Fruit fly (Drosophila melanogaster) whole organism, prepupa: ENCODE results near the gene CG31098.

ENCODE experiments used
- CG10631 ChIP-seq: fragments of 200-800 bp; sonication (Bioruptor generic); optimal IDR thresholded peaks from 2 replicates; lab custom pipeline; 2016; ENCODE audit warnings: missing biosample characterization, missing genetic modification characterization
- CG10669 ChIP-seq: fragments of 200-800 bp; sonication (Bioruptor generic); optimal IDR thresholded peaks from 3 replicates; lab custom pipeline; 2018; ENCODE audit warnings: missing biosample characterization, mild to moderate bottlenecking, missing genetic modification characterization, moderate library complexity
- CG11294 ChIP-seq: fragments of 200-800 bp; sonication (Bioruptor generic); IDR thresholded peaks from 2 replicates; pipeline ENCODE4 v1.3.6; 2022; ENCODE audit warnings: missing biosample characterization, missing genetic modification characterization
- CG11902 ChIP-seq: fragments of 200-800 bp; sonication (Bioruptor generic); optimal IDR thresholded peaks from 3 replicates; lab custom pipeline; 2016; ENCODE audit warnings: missing biosample characterization, missing genetic modification characterization
- CG1621 ChIP-seq: fragments of 200-800 bp; sonication (Bioruptor generic); optimal IDR thresholded peaks from 3 replicates; lab custom pipeline; 2018; ENCODE audit warnings: missing biosample characterization, mild to moderate bottlenecking, missing genetic modification characterization
- CG31627 ChIP-seq: fragments of 200-800 bp; sonication (Bioruptor generic); optimal IDR thresholded peaks from 3 replicates; lab custom pipeline; 2016; ENCODE audit warnings: missing biosample characterization, missing genetic modification characterization
- CG6163 ChIP-seq: fragments of 200-800 bp; sonication (Bioruptor generic); IDR thresholded peaks from 3 replicates; pipeline ENCODE4 v1.3.6; 2022; ENCODE audit warnings: missing biosample characterization, missing genetic modification characterization
- CG6276 ChIP-seq: fragments of 200-800 bp; sonication (Bioruptor generic); optimal IDR thresholded peaks from 2 replicates; lab custom pipeline; 2017; ENCODE audit warnings: missing biosample characterization, mild to moderate bottlenecking, missing genetic modification characterization
- CG6792 ChIP-seq: fragments of 200-800 bp; sonication (Bioruptor generic); optimal IDR thresholded peaks from 3 replicates; lab custom pipeline; 2016; ENCODE audit warnings: missing biosample characterization, missing genetic modification characterization
- CG6808 ChIP-seq: fragments of 200-800 bp; sonication (Bioruptor generic); optimal IDR thresholded peaks from 3 replicates; lab custom pipeline; 2017; ENCODE audit warnings: missing biosample characterization, missing genetic modification characterization, mild to moderate bottlenecking, moderate library complexity, missing genetic modification reagents
- CG6854 ChIP-seq: fragments of 200-800 bp; sonication (Bioruptor generic); optimal IDR thresholded peaks from 2 replicates; lab custom pipeline; 2017; ENCODE audit warnings: missing biosample characterization, mild to moderate bottlenecking, missing genetic modification characterization
- CG8119 ChIP-seq: fragments of 200-800 bp; sonication (Bioruptor generic); IDR thresholded peaks from 3 replicates; pipeline ENCODE4 v1.3.6; 2022; ENCODE audit warnings: missing biosample characterization, missing genetic modification characterization
- CG8632 ChIP-seq: fragments of 200-800 bp; sonication (Bioruptor generic); optimal IDR thresholded peaks from 3 replicates; lab custom pipeline; 2016; ENCODE audit warnings: missing biosample characterization, missing genetic modification characterization
- Eip75B ChIP-seq: fragments of 200-800 bp; sonication (Bioruptor generic); optimal IDR thresholded peaks from 3 replicates; lab custom pipeline; 2016; ENCODE audit warnings: missing biosample characterization, missing genetic modification characterization
- Eip93F ChIP-seq: fragments of 200-800 bp; sonication (Bioruptor generic); optimal IDR thresholded peaks from 2 replicates; lab custom pipeline; 2016; ENCODE audit warnings: missing biosample characterization, mild to moderate bottlenecking, missing genetic modification characterization
- Ets21C ChIP-seq: fragments of 200-800 bp; sonication (Bioruptor generic); optimal IDR thresholded peaks from 3 replicates; lab custom pipeline; 2016; ENCODE audit warnings: missing biosample characterization, missing genetic modification characterization
- Ets96B ChIP-seq: fragments of 200-800 bp; optimal IDR thresholded peaks from 2 replicates; lab custom pipeline; 2019; ENCODE audit warnings: missing biosample characterization, mild to moderate bottlenecking, missing genetic modification characterization, moderate library complexity
- Gug ChIP-seq: fragments of 200-800 bp; sonication (Bioruptor generic); IDR thresholded peaks from 2 replicates; pipeline ENCODE4 v1.3.6; 2022; ENCODE audit warnings: missing biosample characterization, missing genetic modification characterization
- Hr38 ChIP-seq: sonication (Bioruptor generic); optimal IDR thresholded peaks from 2 replicates; lab custom pipeline; 2016; ENCODE audit warnings: missing biosample characterization, missing genetic modification characterization
- Hr39 ChIP-seq: fragments of 200-800 bp; sonication (Bioruptor generic); optimal IDR thresholded peaks from 2 replicates; lab custom pipeline; 2016; ENCODE audit warnings: missing biosample characterization, missing genetic modification characterization
- Lpt ChIP-seq: fragments of 200-800 bp; sonication (Bioruptor generic); optimal IDR thresholded peaks from 3 replicates; lab custom pipeline; 2016; ENCODE audit warnings: missing biosample characterization, missing genetic modification characterization
- acj6 ChIP-seq: fragments of 200-800 bp; sonication (Bioruptor generic); optimal IDR thresholded peaks from 3 replicates; lab custom pipeline; 2016; ENCODE audit warnings: missing biosample characterization, missing genetic modification characterization
- cyc ChIP-seq: fragments of 200-800 bp; sonication (Bioruptor generic); optimal IDR thresholded peaks from 3 replicates; lab custom pipeline; 2016; ENCODE audit warnings: missing biosample characterization, missing genetic modification characterization
- dac ChIP-seq: fragments of 200-800 bp; sonication (Bioruptor generic); optimal IDR thresholded peaks from 2 replicates; lab custom pipeline; 2017; ENCODE audit warnings: missing biosample characterization, mild to moderate bottlenecking, missing genetic modification characterization
- esn ChIP-seq: fragments of 200-800 bp; sonication (Bioruptor generic); optimal IDR thresholded peaks from 2 replicates; lab custom pipeline; 2016; ENCODE audit warnings: missing biosample characterization, mild to moderate bottlenecking, missing genetic modification characterization, moderate library complexity
- fd85E ChIP-seq: fragments of 200-800 bp; sonication (Bioruptor generic); optimal IDR thresholded peaks from 3 replicates; lab custom pipeline; 2016; ENCODE audit warnings: missing biosample characterization, missing genetic modification characterization
- fkh ChIP-seq: fragments of 200-800 bp; sonication (Bioruptor generic); optimal IDR thresholded peaks from 3 replicates; lab custom pipeline; 2017; ENCODE audit warnings: missing biosample characterization, mild to moderate bottlenecking, missing genetic modification characterization, moderate library complexity
- lz ChIP-seq: fragments of 200-800 bp; sonication (Bioruptor generic); optimal IDR thresholded peaks from 3 replicates; lab custom pipeline; 2016; ENCODE audit warnings: missing biosample characterization, missing genetic modification characterization
- net ChIP-seq: fragments of 200-800 bp; sonication (Bioruptor generic); optimal IDR thresholded peaks from 3 replicates; lab custom pipeline; 2016; ENCODE audit warnings: missing biosample characterization, missing genetic modification characterization
- pdm3 ChIP-seq: fragments of 200-800 bp; sonication (Bioruptor generic); optimal IDR thresholded peaks from 3 replicates; lab custom pipeline; 2016; ENCODE audit warnings: missing biosample characterization, missing genetic modification characterization
- salr ChIP-seq, 2 experiments: fragments of 200-800 bp; sonication (Bioruptor generic); optimal IDR thresholded peaks; 3 replicates each; lab custom pipeline; 2016 to 2018; ENCODE audit warnings: missing biosample characterization in 2 of 2, missing genetic modification characterization in 2 of 2, mild to moderate bottlenecking in 1 of 2
- spab ChIP-seq: fragments of 200-800 bp; sonication (Bioruptor generic); optimal IDR thresholded peaks from 2 replicates; lab custom pipeline; 2017; ENCODE audit warnings: missing biosample characterization, mild to moderate bottlenecking, missing genetic modification characterization, missing genetic modification reagents
- svp ChIP-seq: fragments of 200-800 bp; sonication (Bioruptor generic); peaks from one replicate; lab custom pipeline; 2016; ENCODE audit warnings: missing biosample characterization, missing genetic modification characterization
- topi ChIP-seq: fragments of 200-800 bp; sonication (Bioruptor generic); optimal IDR thresholded peaks from 3 replicates; lab custom pipeline; 2016; ENCODE audit warnings: missing biosample characterization, missing genetic modification characterization
- vri ChIP-seq: fragments of 200-800 bp; sonication (Bioruptor generic); optimal IDR thresholded peaks from 3 replicates; lab custom pipeline; 2016; ENCODE audit warnings: missing biosample characterization, mild to moderate bottlenecking, missing genetic modification characterization

CG31098 gene

dm6 chr3R:25316016-25316415, 23.2 kb upstream of the CG31098 start, which contains the start of gene CG10559:
CG10559 (minus strand) TSS chr3R:25316116.
- TF ChIP-seq net (no peak), fkh (GFP tag; lab: Kevin White, UChicago) (peak; percentile 45)

dm6 chr3R:25313771-25314170, 21.0 kb upstream of the CG31098 start, which contains the start of gene CG31087:
CG31087 (minus strand) TSS chr3R:25313833.
- TF ChIP-seq Eip93F (no peak), vri (GFP tag; lab: Kevin White, UChicago) (peak; percentile 55), Lpt (GFP tag; lab: Kevin White, UChicago) (no peak), CG6854 (GFP tag; lab: Kevin White, UChicago) (no peak)

dm6 chr3R:25312583-25312982, 19.8 kb upstream of the CG31098 start:
- TF ChIP-seq vri (GFP tag; lab: Kevin White, UChicago) (no peak), CG10631 (GFP tag; lab: Kevin White, UChicago) (no peak), Hr39 (no peak), dac (no peak), Gug (no peak), salr (GFP tag; optimal IDR thresholded peaks at IDR 0.05; lab: Kevin White, UChicago) (no peak), lz (no peak), Eip93F (no peak), CG11902 (GFP tag; lab: Kevin White, UChicago) (no peak), fd85E (GFP tag; lab: Kevin White, UChicago) (no peak), CG6854 (GFP tag; lab: Kevin White, UChicago) (no peak), fkh (GFP tag; lab: Kevin White, UChicago) (no peak), spab (GFP tag; lab: Kevin White, UChicago) (no peak), acj6 (GFP tag; lab: Kevin White, UChicago) (no peak), Hr38 (GFP tag; lab: Kevin White, UChicago) (no peak), CG6792 (GFP tag; lab: Kevin White, UChicago) (no peak), net (no peak)

- TF ChIP-seq net = no peak
- no peak for TF ChIP-seq lz
- TF ChIP-seq CG31627 = no peak
- no peak for TF ChIP-seq CG11294 (GFP tag; lab: Robert Waterston, UW)
- no peak for TF ChIP-seq CG6792 (GFP tag; lab: Kevin White, UChicago)
- TF ChIP-seq CG8119 (GFP tag; lab: Robert Waterston, UW) = no peak
- no peak for TF ChIP-seq CG1621
- TF ChIP-seq Ets21C = no peak
- no peak for TF ChIP-seq CG10631 (GFP tag; lab: Kevin White, UChicago)
- TF ChIP-seq topi (GFP tag; lab: Kevin White, UChicago) = no peak
- TF ChIP-seq CG6163 (GFP tag; lab: Robert Waterston, UW) = no peak
- TF ChIP-seq CG6276 = no peak
- TF ChIP-seq Hr38 (GFP tag; lab: Kevin White, UChicago) = no peak
- no peak for TF ChIP-seq Ets96B (tag; lab: Kevin White, UChicago)
Observed at dm6 chr3R:25310843-25311242, 18.1 kb upstream of the CG31098 start, which contains the start of gene CG31099. CG31099 (minus strand) TSS chr3R:25310943.

- TF ChIP-seq spab (GFP tag; lab: Kevin White, UChicago) = no peak
- no peak for TF ChIP-seq CG1621
- peak; percentile 9 for TF ChIP-seq vri (GFP tag; lab: Kevin White, UChicago)
- no peak for TF ChIP-seq fkh (GFP tag; lab: Kevin White, UChicago)
- TF ChIP-seq CG6276 = no peak
Observed at dm6 chr3R:25309175-25309574, 16.4 kb upstream of the CG31098 start.

- TF ChIP-seq net (no peak), svp (GFP tag; lab: Kevin White, UChicago) (no peak), spab (GFP tag; lab: Kevin White, UChicago) (no peak), cyc (GFP tag; lab: Kevin White, UChicago) (no peak), CG6792 (GFP tag; lab: Kevin White, UChicago) (no peak), Hr39 (no peak), CG10669 (GFP tag; lab: Kevin White, UChicago) (no peak), CG8632 (GFP tag; lab: Kevin White, UChicago) (no peak), Eip93F (no peak), esn (GFP tag; lab: Kevin White, UChicago) (no peak), Eip75B (GFP tag; lab: Kevin White, UChicago) (no peak), pdm3 (GFP tag; lab: Kevin White, UChicago) (no peak), CG6808 (GFP tag; lab: Kevin White, UChicago) (no peak)
Observed at dm6 chr3R:25308228-25308627, 15.5 kb upstream of the CG31098 start, which contains the start of gene CG10550. CG10550 (minus strand) TSS chr3R:25308391.
